Worm (Caenorhabditis elegans): ENCODE results near the gene gpa-10.

DNA sequence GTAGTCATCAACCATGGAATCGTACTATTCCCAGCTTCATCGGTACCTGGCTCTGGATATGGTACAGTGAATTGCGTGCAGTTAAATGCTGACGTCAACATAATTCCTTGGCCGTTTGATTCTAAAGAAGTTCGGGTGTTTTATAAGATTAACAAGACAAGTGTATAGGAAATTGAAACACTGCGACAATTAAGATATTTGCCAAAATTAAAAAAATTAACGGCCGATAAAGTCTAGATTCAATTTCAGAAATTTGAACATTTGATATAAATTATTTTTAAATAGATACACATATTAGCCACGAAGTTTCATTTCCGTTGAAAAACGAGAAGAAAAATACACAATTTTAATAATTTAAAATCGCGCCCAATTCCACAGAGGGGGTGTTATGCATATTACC lies 48.3 kb downstream of the gpa-10 start, which contains the start of gene dmsr-12:
- TF ChIP-seq flt-1 (GFP tag; IDR thresholded peaks at IDR 0.05) (no peak), tra-4 (tag; optimal IDR thresholded peaks at IDR 0.05) (no peak), ama-1 (optimal IDR thresholded peaks at IDR 0.05) (no peak), B0310.2 (tag; optimal IDR thresholded peaks at IDR 0.05) (no peak), F13C5.2 (tag; optimal IDR thresholded peaks at IDR 0.05) (no peak), hmg-4 (GFP tag; optimal IDR thresholded peaks at IDR 0.05) (no peak), scrt-1 (GFP tag; IDR thresholded peaks at IDR 0.05) (no peak), hnd-1 (tag; optimal IDR thresholded peaks at IDR 0.05) (no peak), hmbx-1 (tag; optimal IDR thresholded peaks at IDR 0.05) (no peak), aly-1 (tag; optimal IDR thresholded peaks at IDR 0.05) (no peak), ceh-13 (GFP tag; optimal IDR thresholded peaks at IDR 0.05) (no peak)
